Fruit fly (Drosophila melanogaster): ENCODE data around the gene eag.

eag gene

DNA sequence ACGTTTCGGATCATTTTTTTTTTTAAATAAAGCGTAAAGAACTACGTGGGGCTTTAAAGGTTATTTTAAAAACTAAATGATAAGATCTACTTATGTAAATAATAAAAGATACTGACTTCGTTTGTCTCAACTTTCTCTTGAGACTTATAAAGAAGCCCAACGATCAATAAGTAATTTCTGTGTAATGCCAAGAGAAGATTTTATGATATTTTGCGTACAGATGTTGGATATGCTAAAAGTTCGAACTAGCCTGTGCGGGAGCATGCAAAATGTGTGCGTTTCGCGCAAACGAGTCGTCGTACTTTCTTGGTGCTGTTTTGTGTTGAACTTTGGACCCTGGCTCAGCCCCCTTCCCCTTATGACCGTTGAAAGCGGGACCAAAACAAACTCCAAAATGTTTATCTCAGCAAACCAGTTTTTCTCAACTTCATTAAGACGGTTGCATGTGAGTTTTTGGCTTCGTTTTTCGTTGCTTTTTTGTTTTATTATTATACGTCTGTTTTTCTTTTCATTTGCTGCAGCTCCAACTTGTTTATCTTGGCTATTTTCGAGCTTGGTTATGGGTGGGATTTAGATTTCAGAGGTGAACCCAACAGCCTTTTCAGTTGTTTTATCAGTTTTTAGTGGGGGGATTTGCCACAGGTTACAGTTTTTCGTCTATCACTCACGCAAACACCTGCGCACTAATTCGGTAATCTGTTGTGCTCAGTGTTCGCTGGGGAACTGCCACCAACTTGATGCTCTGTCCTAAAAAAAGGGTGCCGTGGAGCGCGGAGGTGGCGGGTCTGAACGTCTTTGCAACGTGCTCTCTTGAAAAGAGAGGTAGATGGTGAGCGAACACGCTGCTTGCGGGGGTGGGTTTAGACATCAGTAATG, 2.2 kb upstream of the eag start, which contains the start of gene pdgy:
TSS of gene pdgy (minus strand) at position 688 of the 876 bp plus-strand sequence.
- TF ChIP-seq Dfd (GFP tag; optimal IDR thresholded peaks at IDR 0.05): no peak
- TF ChIP-seq Mio (GFP tag; optimal IDR thresholded peaks at IDR 0.05): no peak
- TF ChIP-seq tai (GFP tag; optimal IDR thresholded peaks at IDR 0.05): no peak
- TF ChIP-seq jim (GFP tag; optimal IDR thresholded peaks at IDR 0.05): no peak
- TF ChIP-seq Hnf4 (GFP tag; optimal IDR thresholded peaks at IDR 0.05): peak; percentile 99
- TF ChIP-seq Rel (GFP tag; optimal IDR thresholded peaks at IDR 0.05): peak; percentile 77
- TF ChIP-seq Rel (tag; optimal IDR thresholded peaks at IDR 0.05): peak; percentile 30
- TF ChIP-seq Dif (GFP tag; optimal IDR thresholded peaks at IDR 0.05; ENCODE audit: partially characterized antibody): peak; percentile 27
- peak; percentile 49 for TF ChIP-seq Vsx2 (GFP tag; optimal IDR thresholded peaks at IDR 0.05; ENCODE audit: partially characterized antibody)
- TF ChIP-seq HLH106 (tag; optimal IDR thresholded peaks at IDR 0.05): peak; percentile 23
- peak; percentile 39 for TF ChIP-seq woc (GFP tag; optimal IDR thresholded peaks at IDR 0.05)
- peak; percentile 53 for TF ChIP-seq Sp1 (GFP tag; optimal IDR thresholded peaks at IDR 0.05)
- TF ChIP-seq psq (GFP tag; optimal IDR thresholded peaks at IDR 0.05): peak; percentile 70
- peak; percentile 95 for TF ChIP-seq CrebA (GFP tag; optimal IDR thresholded peaks at IDR 0.05; ENCODE audit: borderline replicate concordance)

DNA sequence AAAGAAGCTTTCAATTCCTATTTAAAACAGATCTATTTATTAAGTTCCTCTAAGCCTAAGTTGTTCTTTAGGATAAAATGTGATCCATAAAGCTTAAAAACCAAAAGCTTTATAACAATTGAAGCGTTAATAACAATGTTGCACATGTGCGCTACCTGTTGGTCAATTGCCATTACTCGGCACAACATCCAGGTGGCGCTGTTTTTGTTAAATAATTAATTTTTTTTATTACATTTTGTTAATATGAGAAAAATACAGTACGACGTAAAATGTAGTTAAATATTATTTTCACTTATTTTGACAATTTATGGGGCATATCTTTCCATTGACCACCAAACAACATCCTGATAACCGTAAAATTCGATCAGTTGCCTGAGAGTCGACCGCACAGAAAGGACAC, 1.4 kb upstream of the eag start:
- peak; percentile 57 for TF ChIP-seq fru (GFP tag; optimal IDR thresholded peaks at IDR 0.05)
- TF ChIP-seq h (GFP tag; optimal IDR thresholded peaks at IDR 0.05): peak; percentile 8
- TF ChIP-seq HLH106 (tag; optimal IDR thresholded peaks at IDR 0.05): peak; percentile 48
- no peak for TF ChIP-seq Dif (GFP tag; optimal IDR thresholded peaks at IDR 0.05; ENCODE audit: partially characterized antibody)
- TF ChIP-seq Vsx2 (GFP tag; optimal IDR thresholded peaks at IDR 0.05; ENCODE audit: partially characterized antibody): peak; percentile 9
- TF ChIP-seq foxo (GFP tag; optimal IDR thresholded peaks at IDR 0.05): peak in 1 of 2 experiments; percentile 45

DNA sequence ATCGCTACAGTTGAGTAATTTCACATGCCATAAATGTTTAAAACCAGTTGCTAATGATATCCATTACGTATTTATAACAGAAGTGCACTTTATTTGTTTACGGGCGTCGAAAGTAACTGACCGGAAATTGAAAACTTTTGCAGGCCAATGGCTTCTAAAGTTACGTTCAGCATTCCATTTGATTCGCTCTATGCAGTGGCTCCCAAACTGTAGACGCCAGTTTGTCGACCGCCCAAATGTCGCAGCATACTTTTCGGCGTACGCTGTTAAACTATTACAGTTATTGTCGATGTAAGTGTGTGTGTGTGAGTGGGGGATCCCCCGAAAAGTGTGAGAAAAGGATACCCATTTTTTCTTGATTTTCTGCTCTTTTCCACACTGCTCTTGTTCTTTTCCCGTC, 5.6 kb downstream of the eag start:
- no peak for TF ChIP-seq Dif (GFP tag; optimal IDR thresholded peaks at IDR 0.05; ENCODE audit: partially characterized antibody)
- no peak for TF ChIP-seq Hr83 (GFP tag; optimal IDR thresholded peaks at IDR 0.05; ENCODE audit: poor library complexity, severe bottlenecking)
- peak; percentile 27 for TF ChIP-seq Myc (optimal IDR thresholded peaks at IDR 0.05)
- TF ChIP-seq Hnf4 (GFP tag; optimal IDR thresholded peaks at IDR 0.05): no peak
- no peak for TF ChIP-seq woc (GFP tag; optimal IDR thresholded peaks at IDR 0.05)
- TF ChIP-seq sv (GFP tag; optimal IDR thresholded peaks at IDR 0.05): no peak
- no peak for TF ChIP-seq Abd-B (GFP tag; optimal IDR thresholded peaks at IDR 0.05)
- TF ChIP-seq N (GFP tag; optimal IDR thresholded peaks at IDR 0.05): no peak

DNA sequence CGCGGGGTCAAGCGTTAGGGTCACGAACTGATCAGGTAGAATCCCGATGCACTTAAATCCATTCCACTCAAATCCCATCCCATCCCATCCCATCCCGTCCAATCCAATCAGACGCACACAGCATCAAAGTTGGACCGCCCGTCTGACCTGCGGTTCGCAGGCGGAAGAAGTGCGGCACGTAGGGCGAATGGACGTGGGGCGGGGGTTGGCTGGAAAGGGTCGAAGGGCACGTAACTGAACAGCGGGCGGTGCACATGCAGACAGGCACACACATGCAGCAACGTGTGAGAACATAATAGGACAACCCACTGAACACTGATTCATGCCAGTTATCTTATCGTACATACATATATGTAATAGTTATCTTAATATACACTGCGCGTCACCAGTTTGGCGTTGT, 64.1 kb downstream of the eag start:
- TF ChIP-seq br (GFP tag; optimal IDR thresholded peaks at IDR 0.05) (no peak), dmrt93B (GFP tag; optimal IDR thresholded peaks at IDR 0.05) (no peak), Mio (GFP tag; optimal IDR thresholded peaks at IDR 0.05) (no peak)

DNA sequence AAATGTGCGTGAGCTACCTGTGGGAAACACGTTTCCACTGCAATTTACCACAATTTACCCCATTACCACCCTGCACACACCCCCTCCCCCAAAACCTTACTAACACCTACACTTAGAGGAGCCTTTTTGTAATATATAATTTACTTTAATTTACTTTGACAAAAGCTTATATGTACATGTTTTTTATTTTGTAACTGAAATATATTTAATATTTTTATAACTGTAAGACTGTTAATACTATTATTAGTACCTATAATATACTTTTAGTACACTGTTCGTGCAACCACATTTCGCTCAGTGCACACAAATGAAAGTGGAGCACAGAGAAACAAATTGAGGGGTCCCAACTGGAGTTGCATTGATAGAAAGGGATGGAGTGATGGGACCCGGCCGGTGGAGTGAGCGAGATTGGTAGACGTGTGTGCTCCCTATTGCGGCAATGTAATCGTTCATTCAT, 65.8 kb downstream of the eag start:
- peak; percentile 80 for TF ChIP-seq HLH106 (tag; optimal IDR thresholded peaks at IDR 0.05)
- no peak for TF ChIP-seq dsf (GFP tag; optimal IDR thresholded peaks at IDR 0.05; ENCODE audit: borderline replicate concordance)
- TF ChIP-seq N (GFP tag; optimal IDR thresholded peaks at IDR 0.05): no peak
- no peak for TF ChIP-seq Hr83 (GFP tag; optimal IDR thresholded peaks at IDR 0.05; ENCODE audit: poor library complexity, severe bottlenecking)
- no peak for TF ChIP-seq CG9705 (GFP tag; optimal IDR thresholded peaks at IDR 0.05)
- no peak for TF ChIP-seq Dfd (GFP tag; optimal IDR thresholded peaks at IDR 0.05)
- no peak for TF ChIP-seq Abd-B (GFP tag; optimal IDR thresholded peaks at IDR 0.05)
- TF ChIP-seq Hr78 (GFP tag; optimal IDR thresholded peaks at IDR 0.05): no peak
- peak; percentile 77 for TF ChIP-seq rgr (GFP tag; optimal IDR thresholded peaks at IDR 0.05)
- TF ChIP-seq Sp1 (GFP tag; optimal IDR thresholded peaks at IDR 0.05): peak; percentile 81
- no peak for TF ChIP-seq tai (GFP tag; optimal IDR thresholded peaks at IDR 0.05)
- TF ChIP-seq ey (GFP tag; optimal IDR thresholded peaks at IDR 0.05): peak; percentile 36
- peak in 1 of 2 experiments; percentile 78 for TF ChIP-seq foxo (GFP tag; optimal IDR thresholded peaks at IDR 0.05)
- peak; percentile 21 for TF ChIP-seq br (GFP tag; optimal IDR thresholded peaks at IDR 0.05)
- no peak for TF ChIP-seq pan (optimal IDR thresholded peaks at IDR 0.05)
- TF ChIP-seq dmrt93B (GFP tag; optimal IDR thresholded peaks at IDR 0.05): peak; percentile 56
- peak; percentile 73 for TF ChIP-seq fru (GFP tag; optimal IDR thresholded peaks at IDR 0.05)
- TF ChIP-seq Rel (GFP tag; optimal IDR thresholded peaks at IDR 0.05): no peak
- TF ChIP-seq Rel (tag; optimal IDR thresholded peaks at IDR 0.05): no peak
- TF ChIP-seq psq (GFP tag; optimal IDR thresholded peaks at IDR 0.05): peak; percentile 90
- peak; percentile 18 for TF ChIP-seq sage (GFP tag; optimal IDR thresholded peaks at IDR 0.05)
- peak; percentile 65 for TF ChIP-seq h (GFP tag; optimal IDR thresholded peaks at IDR 0.05)
- TF ChIP-seq dl (GFP tag; optimal IDR thresholded peaks at IDR 0.05; ENCODE audit: insufficient read depth in 1 of 2, partially characterized antibody in 2 of 2): no peak
- TF ChIP-seq lola (GFP tag; optimal IDR thresholded peaks at IDR 0.05): no peak
- no peak for TF ChIP-seq GATAd (GFP tag; optimal IDR thresholded peaks at IDR 0.05)
- TF ChIP-seq usp (GFP tag; optimal IDR thresholded peaks at IDR 0.05): no peak
- no peak for TF ChIP-seq CG32264 (GFP tag; optimal IDR thresholded peaks at IDR 0.05)
- TF ChIP-seq brk (GFP tag; optimal IDR thresholded peaks at IDR 0.05): peak; percentile 59
- TF ChIP-seq OdsH (GFP tag; optimal IDR thresholded peaks at IDR 0.05): peak; percentile 66
- TF ChIP-seq woc (GFP tag; optimal IDR thresholded peaks at IDR 0.05): peak; percentile 31
